Worm (Caenorhabditis elegans): Measurements from ENCODE around the gene C30B5.17.

C30B5.17 gene

DNA sequence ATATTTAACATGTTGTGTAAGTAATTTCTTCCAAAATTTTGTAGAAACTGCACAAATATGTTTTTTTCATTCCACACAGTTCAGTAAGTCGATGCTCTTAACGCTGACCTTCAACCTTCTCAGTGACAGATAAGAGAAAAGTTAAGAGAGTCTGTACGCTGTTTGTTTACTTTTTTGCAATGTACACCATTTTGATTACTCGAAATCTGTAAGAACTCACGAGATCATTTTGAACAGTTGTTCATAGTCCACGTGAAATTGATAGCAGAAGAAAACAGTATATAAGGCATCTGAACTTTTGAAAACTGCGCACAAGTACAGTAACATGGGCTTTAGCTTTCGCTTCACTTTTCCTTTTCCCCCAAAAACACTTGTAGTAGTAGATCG is 24.1 kb downstream of the C30B5.17 start:
- TF ChIP-seq cog-1 (tag; optimal IDR thresholded peaks at IDR 0.05) (no peak), tab-1 (GFP tag; IDR thresholded peaks at IDR 0.05) (no peak), klf-2 (GFP tag; conservative IDR thresholded peaks at IDR 0.05) (no peak), ref-1 (GFP tag; conservative IDR thresholded peaks at IDR 0.05) (no peak), T22C8.4 (GFP tag; IDR thresholded peaks at IDR 0.05) (no peak), med-1 (GFP tag; optimal IDR thresholded peaks at IDR 0.05; ENCODE audit: insufficient read depth) (no peak), ztf-29 (GFP tag; IDR thresholded peaks at IDR 0.05) (no peak), ztf-23 (GFP tag; IDR thresholded peaks at IDR 0.05) (no peak), flt-1 (GFP tag; IDR thresholded peaks at IDR 0.05) (no peak)

DNA sequence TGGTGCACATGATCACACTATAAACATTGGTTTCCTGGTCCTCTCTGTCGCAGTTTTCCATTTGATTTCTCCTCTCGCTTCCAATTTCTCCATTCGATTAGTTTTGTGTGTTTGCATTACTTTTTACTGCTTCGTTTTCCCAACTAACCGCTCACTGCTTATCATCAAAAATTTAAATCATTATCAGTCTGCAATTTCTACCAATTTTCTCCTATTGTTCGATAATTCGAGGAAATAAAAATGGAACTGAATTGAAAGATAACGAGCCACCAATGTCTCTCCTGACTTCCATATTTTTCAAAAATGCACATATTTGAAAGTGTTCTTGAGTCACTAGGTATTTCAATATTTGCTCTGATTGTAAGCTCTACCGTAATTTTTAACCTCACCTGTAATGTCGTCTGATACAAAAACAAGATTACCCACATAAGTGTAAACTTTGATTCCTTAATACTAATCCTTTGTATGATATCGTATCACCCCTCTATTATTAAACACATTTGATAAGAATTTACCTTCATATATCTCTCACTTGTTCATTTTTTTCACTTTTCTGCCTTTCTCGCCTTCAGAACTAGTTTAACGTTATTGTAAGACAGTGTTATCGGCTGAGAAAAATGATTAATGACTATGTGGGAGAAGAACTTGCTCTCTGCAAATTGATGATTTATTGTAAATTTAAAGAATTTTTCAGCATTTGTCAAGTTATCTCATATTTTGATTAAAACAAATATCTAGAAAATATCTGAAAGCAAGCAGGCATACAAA is 24.7 kb downstream of the C30B5.17 start:
- TF ChIP-seq tab-1 (GFP tag; IDR thresholded peaks at IDR 0.05) = no peak

ce11 chrII:6176154-6176897 is 26.5 kb downstream of the C30B5.17 start:
- no peak for TF ChIP-seq flt-1 (GFP tag; IDR thresholded peaks at IDR 0.05)
- TF ChIP-seq med-1 (GFP tag; optimal IDR thresholded peaks at IDR 0.05; ENCODE audit: insufficient read depth) = no peak
- no peak for TF ChIP-seq ztf-23 (GFP tag; IDR thresholded peaks at IDR 0.05)
- no peak for TF ChIP-seq ref-1 (GFP tag; conservative IDR thresholded peaks at IDR 0.05)
- no peak for TF ChIP-seq klf-2 (GFP tag; conservative IDR thresholded peaks at IDR 0.05)
- TF ChIP-seq ztf-29 (GFP tag; IDR thresholded peaks at IDR 0.05) = no peak
- no peak for TF ChIP-seq T22C8.4 (GFP tag; IDR thresholded peaks at IDR 0.05)
- TF ChIP-seq cog-1 (tag; optimal IDR thresholded peaks at IDR 0.05) = no peak
- no peak for TF ChIP-seq tab-1 (GFP tag; IDR thresholded peaks at IDR 0.05)

DNA sequence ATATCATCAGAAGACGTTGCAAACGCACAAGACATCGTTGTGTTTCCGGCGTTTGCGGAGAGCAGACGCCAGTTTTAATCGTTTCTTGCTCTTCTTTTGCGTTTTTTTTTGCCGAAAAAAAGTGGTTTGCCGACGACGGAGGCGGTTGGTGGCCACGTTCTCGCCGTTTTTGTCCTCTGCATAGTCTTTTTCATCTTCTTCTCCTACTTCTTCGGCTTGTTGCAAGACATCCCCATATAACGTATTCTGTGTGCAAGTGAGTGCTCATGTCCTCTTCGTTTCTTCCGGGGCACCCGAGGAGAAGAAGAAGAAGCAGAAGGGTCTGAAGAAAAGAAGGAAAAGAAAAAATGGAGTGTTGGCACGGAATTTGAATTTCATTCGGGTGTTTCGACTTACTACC is 27.8 kb downstream of the C30B5.17 start:
- no peak for TF ChIP-seq ref-1 (GFP tag; conservative IDR thresholded peaks at IDR 0.05)
- no peak for TF ChIP-seq ztf-29 (GFP tag; IDR thresholded peaks at IDR 0.05)
- TF ChIP-seq tab-1 (GFP tag; IDR thresholded peaks at IDR 0.05) = no peak
- no peak for TF ChIP-seq flt-1 (GFP tag; IDR thresholded peaks at IDR 0.05)

ce11 chrII:6173400-6173799 is 29.4 kb downstream of the C30B5.17 start, which contains the start of gene F40H3.2:
F40H3.2 (plus strand) TSS chrII:6173649.
- TF ChIP-seq T22C8.4 (GFP tag; IDR thresholded peaks at IDR 0.05) (no peak), tab-1 (GFP tag; IDR thresholded peaks at IDR 0.05) (no peak), ztf-23 (GFP tag; IDR thresholded peaks at IDR 0.05) (no peak), ztf-29 (GFP tag; IDR thresholded peaks at IDR 0.05) (no peak), med-1 (GFP tag; optimal IDR thresholded peaks at IDR 0.05; ENCODE audit: insufficient read depth) (no peak), flt-1 (GFP tag; IDR thresholded peaks at IDR 0.05) (no peak), cog-1 (tag; optimal IDR thresholded peaks at IDR 0.05) (no peak), klf-2 (GFP tag; conservative IDR thresholded peaks at IDR 0.05) (no peak), ref-1 (GFP tag; conservative IDR thresholded peaks at IDR 0.05) (no peak)

- TF ChIP-seq flt-1 (GFP tag; IDR thresholded peaks at IDR 0.05) = no peak
Measured at ce11 chrII:6171228-6171627, 31.6 kb downstream of the C30B5.17 start, which contains the start of gene F40H3.3. F40H3.3 (plus strand) TSS chrII:6171507.

- no peak for TF ChIP-seq klf-2 (GFP tag; conservative IDR thresholded peaks at IDR 0.05)
- no peak for TF ChIP-seq cog-1 (tag; optimal IDR thresholded peaks at IDR 0.05)
- no peak for TF ChIP-seq ztf-23 (GFP tag; IDR thresholded peaks at IDR 0.05)
- no peak for TF ChIP-seq med-1 (GFP tag; optimal IDR thresholded peaks at IDR 0.05; ENCODE audit: insufficient read depth)
- TF ChIP-seq ref-1 (GFP tag; conservative IDR thresholded peaks at IDR 0.05) = no peak
- no peak for TF ChIP-seq flt-1 (GFP tag; IDR thresholded peaks at IDR 0.05)
- TF ChIP-seq T22C8.4 (GFP tag; IDR thresholded peaks at IDR 0.05) = no peak
Measured at ce11 chrII:6170236-6170635, 32.6 kb downstream of the C30B5.17 start.

- no peak for TF ChIP-seq flt-1 (GFP tag; IDR thresholded peaks at IDR 0.05)
- TF ChIP-seq ztf-23 (GFP tag; IDR thresholded peaks at IDR 0.05) = no peak
- no peak for TF ChIP-seq cog-1 (tag; optimal IDR thresholded peaks at IDR 0.05)
- TF ChIP-seq ref-1 (GFP tag; conservative IDR thresholded peaks at IDR 0.05) = no peak
- TF ChIP-seq med-1 (GFP tag; optimal IDR thresholded peaks at IDR 0.05; ENCODE audit: insufficient read depth) = no peak
- no peak for TF ChIP-seq ztf-29 (GFP tag; IDR thresholded peaks at IDR 0.05)
- no peak for TF ChIP-seq tab-1 (GFP tag; IDR thresholded peaks at IDR 0.05)
- TF ChIP-seq T22C8.4 (GFP tag; IDR thresholded peaks at IDR 0.05) = no peak
- TF ChIP-seq klf-2 (GFP tag; conservative IDR thresholded peaks at IDR 0.05) = no peak
Measured at ce11 chrII:6169156-6169555, 33.7 kb downstream of the C30B5.17 start, which contains the start of gene hst-3.1. hst-3.1 (minus strand) TSS chrII:6169256.

DNA sequence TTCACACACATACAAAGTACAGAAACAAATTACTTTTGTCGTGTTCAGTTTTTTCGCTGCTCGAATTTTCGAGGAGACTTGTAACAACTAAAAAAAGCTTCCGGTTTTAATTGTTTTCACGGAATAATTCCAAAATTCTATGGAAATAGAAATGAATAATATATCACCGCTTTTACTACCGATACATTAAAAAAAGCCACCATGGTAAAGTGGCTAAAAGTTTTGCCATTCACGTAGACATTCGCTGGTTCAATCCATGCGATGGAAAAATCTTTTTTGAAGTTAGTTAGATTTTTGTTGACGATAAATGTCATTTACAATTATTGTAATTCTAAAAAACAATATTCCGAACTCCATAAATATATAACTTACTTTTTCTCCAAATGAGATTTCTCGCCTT is 34.1 kb downstream of the C30B5.17 start:
- no peak for TF ChIP-seq klf-2 (GFP tag; conservative IDR thresholded peaks at IDR 0.05)
- no peak for TF ChIP-seq cog-1 (tag; optimal IDR thresholded peaks at IDR 0.05)
- TF ChIP-seq T22C8.4 (GFP tag; IDR thresholded peaks at IDR 0.05) = no peak
- no peak for TF ChIP-seq tab-1 (GFP tag; IDR thresholded peaks at IDR 0.05)
- TF ChIP-seq ref-1 (GFP tag; conservative IDR thresholded peaks at IDR 0.05) = no peak
- no peak for TF ChIP-seq ztf-23 (GFP tag; IDR thresholded peaks at IDR 0.05)
- no peak for TF ChIP-seq med-1 (GFP tag; optimal IDR thresholded peaks at IDR 0.05; ENCODE audit: insufficient read depth)
- TF ChIP-seq ztf-29 (GFP tag; IDR thresholded peaks at IDR 0.05) = no peak
- TF ChIP-seq flt-1 (GFP tag; IDR thresholded peaks at IDR 0.05) = no peak

DNA sequence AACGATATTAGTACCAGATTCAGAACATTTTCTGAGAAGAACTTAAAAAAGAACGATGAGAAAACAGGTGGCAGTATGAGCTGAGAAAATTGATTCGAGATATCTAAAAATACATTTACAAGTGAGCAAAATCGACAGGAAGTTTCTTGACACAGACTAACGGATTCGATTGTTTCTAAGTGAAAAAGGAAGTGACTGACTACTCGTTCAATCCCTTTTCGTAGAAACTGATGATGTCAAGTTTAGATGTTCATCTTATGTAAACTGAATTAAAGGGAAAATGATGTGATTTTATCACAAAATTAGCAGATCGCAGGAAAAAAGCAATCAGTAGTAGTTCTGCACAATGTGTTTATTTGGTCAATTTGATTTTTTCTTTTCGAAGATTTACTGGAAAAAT is 37.7 kb downstream of the C30B5.17 start:
- TF ChIP-seq flt-1 (GFP tag; IDR thresholded peaks at IDR 0.05) (no peak), cog-1 (tag; optimal IDR thresholded peaks at IDR 0.05) (no peak), klf-2 (GFP tag; conservative IDR thresholded peaks at IDR 0.05) (no peak), T22C8.4 (GFP tag; IDR thresholded peaks at IDR 0.05) (no peak), ztf-29 (GFP tag; IDR thresholded peaks at IDR 0.05) (no peak), ref-1 (GFP tag; conservative IDR thresholded peaks at IDR 0.05) (no peak), ztf-23 (GFP tag; IDR thresholded peaks at IDR 0.05) (no peak), med-1 (GFP tag; optimal IDR thresholded peaks at IDR 0.05; ENCODE audit: insufficient read depth) (no peak), tab-1 (GFP tag; IDR thresholded peaks at IDR 0.05) (no peak)
